Worm (Caenorhabditis elegans) whole organism, young adult: Measurements from ENCODE around the gene lmtr-3.

Experiments
- B0019.2 ChIP-seq: fragments of 200-800 bp; sonication (Bioruptor generic); conservative IDR thresholded peaks from 2 replicates; pipeline ENCODE4 v1.3.6; 2022; ENCODE audit warnings: missing genetic modification reagents, missing genetic modification characterization, missing compliant biosample characterization
- B0035.1 ChIP-seq: sonication (generic microtip); optimal IDR thresholded peaks from 2 replicates; lab custom pipeline; 2016; ENCODE audit warnings: missing genetic modification characterization, mild to moderate bottlenecking, missing compliant biosample characterization, missing genotype, missing genetic modification reagents
- F10E7.11 ChIP-seq: sonication (generic microtip); optimal IDR thresholded peaks from 2 replicates; lab custom pipeline; 2017; ENCODE audit warnings: mild to moderate bottlenecking, missing genetic modification characterization, moderate library complexity, missing compliant biosample characterization
- F23B12.7 ChIP-seq: sonication (generic microtip); optimal IDR thresholded peaks from 2 replicates; lab custom pipeline; 2017; ENCODE audit warnings: missing genetic modification characterization, mild to moderate bottlenecking, missing compliant biosample characterization, antibody characterized with exemption, moderate library complexity; ENCODE audit not compliant: insufficient read depth
- F52B5.7 ChIP-seq: sonication (generic microtip); optimal IDR thresholded peaks from 2 replicates; lab custom pipeline; 2016; ENCODE audit warnings: mild to moderate bottlenecking, missing genetic modification characterization, missing compliant biosample characterization
- F57A8.1 ChIP-seq: fragments of 200-800 bp; sonication (Bioruptor generic); optimal IDR thresholded peaks from 2 replicates; lab custom pipeline; 2018; ENCODE audit warnings: mild to moderate bottlenecking, missing genetic modification characterization, moderate library complexity, missing compliant biosample characterization
- K11D2.4 ChIP-seq: fragments of 200-800 bp; sonication (Bioruptor generic); IDR thresholded peaks from 2 replicates; pipeline ENCODE4 v1.3.6; 2022; ENCODE audit warnings: missing genetic modification reagents, missing genetic modification characterization, missing compliant biosample characterization
- Y53F4B.3 ChIP-seq: fragments of 200-800 bp; sonication (Bioruptor generic); IDR thresholded peaks from 2 replicates; pipeline ENCODE4 v1.3.6; 2022; ENCODE audit warnings: missing genetic modification reagents, missing genetic modification characterization, missing compliant biosample characterization
- Y53G8AR.9 ChIP-seq: fragments of 200-800 bp; sonication (Bioruptor generic); conservative IDR thresholded peaks from 2 replicates; pipeline ENCODE4 v1.3.6; 2022; ENCODE audit warnings: missing genetic modification reagents, missing genetic modification characterization, missing compliant biosample characterization
- akir-1 ChIP-seq: fragments of 200-800 bp; sonication (Bioruptor generic); optimal IDR thresholded peaks from 2 replicates; lab custom pipeline; 2018; ENCODE audit warnings: mild to moderate bottlenecking, missing genetic modification characterization, moderate library complexity, missing compliant biosample characterization
- aptf-2 ChIP-seq: fragments of 200-800 bp; sonication (Bioruptor generic); conservative IDR thresholded peaks from 2 replicates; pipeline ENCODE4 v1.3.6; 2022; ENCODE audit warnings: missing genetic modification reagents, missing genetic modification characterization, missing compliant biosample characterization
- bed-1 ChIP-seq: fragments of 200-800 bp; sonication (Bioruptor generic); IDR thresholded peaks from 2 replicates; pipeline ENCODE4 v1.3.6; 2022; ENCODE audit warnings: missing genetic modification reagents, missing genetic modification characterization, missing compliant biosample characterization
- ceh-100 ChIP-seq: fragments of 200-800 bp; sonication (Bioruptor generic); IDR thresholded peaks from 2 replicates; pipeline ENCODE4 v1.3.6; 2022; ENCODE audit warnings: missing genetic modification reagents, missing genetic modification characterization, missing compliant biosample characterization
- ceh-27 ChIP-seq: fragments of 200-800 bp; sonication (Bioruptor generic); optimal IDR thresholded peaks from 2 replicates; lab custom pipeline; 2018; ENCODE audit warnings: mild to moderate bottlenecking, missing genetic modification characterization, moderate library complexity, missing compliant biosample characterization
- ceh-58 ChIP-seq: fragments of 200-800 bp; sonication (Bioruptor generic); IDR thresholded peaks from 2 replicates; pipeline ENCODE4 v1.3.6; 2022; ENCODE audit warnings: missing genetic modification characterization, missing compliant biosample characterization
- ceh-91 ChIP-seq: fragments of 200-800 bp; sonication (Bioruptor generic); IDR thresholded peaks from 2 replicates; pipeline ENCODE4 v1.3.6; 2022; ENCODE audit warnings: missing genetic modification reagents, missing genetic modification characterization, missing compliant biosample characterization
- die-1 ChIP-seq: sonication (generic microtip); optimal IDR thresholded peaks from 2 replicates; lab custom pipeline; 2016; ENCODE audit warnings: missing genotype, mild to moderate bottlenecking, missing genetic modification characterization, missing compliant biosample characterization
- egl-18 ChIP-seq: fragments of 200-800 bp; sonication (Bioruptor generic); IDR thresholded peaks from 2 replicates; pipeline ENCODE4 v1.3.6; 2022; ENCODE audit warnings: missing genetic modification reagents, missing genetic modification characterization, missing compliant biosample characterization
- ekl-4 ChIP-seq: fragments of 200-800 bp; sonication (Bioruptor generic); IDR thresholded peaks from 2 replicates; pipeline ENCODE4 v1.3.6; 2022; ENCODE audit warnings: missing genetic modification reagents, missing genetic modification characterization, missing compliant biosample characterization
- ets-4 ChIP-seq: fragments of 200-800 bp; sonication (Bioruptor generic); optimal IDR thresholded peaks from 2 replicates; lab custom pipeline; 2018; ENCODE audit warnings: mild to moderate bottlenecking, missing genetic modification characterization, missing compliant biosample characterization
- gei-17 ChIP-seq: fragments of 200-800 bp; sonication (Bioruptor generic); optimal IDR thresholded peaks from 2 replicates; lab custom pipeline; 2018; ENCODE audit warnings: mild to moderate bottlenecking, missing genetic modification characterization, missing compliant biosample characterization
- hlh-12 ChIP-seq: sonication (generic microtip); optimal IDR thresholded peaks from 2 replicates; lab custom pipeline; 2016; ENCODE audit warnings: missing genetic modification characterization, missing compliant biosample characterization
- hmg-1.2 ChIP-seq: fragments of 200-800 bp; sonication (Bioruptor generic); IDR thresholded peaks from 2 replicates; pipeline ENCODE4 v1.3.6; 2022; ENCODE audit warnings: missing genetic modification reagents, missing genetic modification characterization, missing compliant biosample characterization
- hmg-20 ChIP-seq: fragments of 200-800 bp; sonication (Bioruptor generic); IDR thresholded peaks from 2 replicates; pipeline ENCODE4 v1.3.6; 2022; ENCODE audit warnings: missing genetic modification reagents, missing genetic modification characterization, missing compliant biosample characterization
- hsf-1 ChIP-seq: fragments of 200-800 bp; sonication (Bioruptor generic); IDR thresholded peaks from 2 replicates; pipeline ENCODE4 v1.3.6; 2022; ENCODE audit warnings: missing genetic modification reagents, missing genetic modification characterization, missing compliant biosample characterization
- let-526 ChIP-seq: fragments of 200-800 bp; sonication (Bioruptor generic); IDR thresholded peaks from 2 replicates; pipeline ENCODE4 v1.3.6; 2022; ENCODE audit warnings: missing genetic modification reagents, missing genetic modification characterization, missing compliant biosample characterization
- let-607 ChIP-seq, 2 experiments: fragments of 200-800 bp in 1 of 2; sonication (Bioruptor generic) in 1 of 2; sonication (generic microtip) in 1 of 2; optimal IDR thresholded peaks; 2 replicates each; lab custom pipeline; 2016 to 2018; ENCODE audit warnings: mild to moderate bottlenecking in 2 of 2, missing compliant biosample characterization in 2 of 2, missing genetic modification characterization in 2 of 2, moderate library complexity in 2 of 2, missing genotype in 1 of 2
- lin-26 ChIP-seq: fragments of 200-800 bp; sonication (Bioruptor generic); IDR thresholded peaks from 2 replicates; pipeline ENCODE4 v1.3.6; 2022; ENCODE audit warnings: missing genetic modification reagents, missing genetic modification characterization, missing compliant biosample characterization
- lin-35 ChIP-seq, 3 experiments: fragments of 150-350 bp in 2 of 3; sonication (generic microtip) in 1 of 3; optimal IDR thresholded peaks; 2 replicates each; lab custom pipeline; 2014 to 2018; ENCODE audit warnings: missing biosample characterization in 3 of 3, missing genetic modification characterization in 3 of 3, missing genetic modification reagents in 3 of 3
- lir-1 ChIP-seq: fragments of 200-800 bp; sonication (Bioruptor generic); conservative IDR thresholded peaks from 2 replicates; pipeline ENCODE4 v1.3.6; 2022; ENCODE audit warnings: missing genetic modification reagents, missing genetic modification characterization, missing compliant biosample characterization
- madf-10 ChIP-seq: sonication (generic microtip); optimal IDR thresholded peaks from 2 replicates; lab custom pipeline; 2016; ENCODE audit warnings: mild to moderate bottlenecking, missing genetic modification characterization, missing compliant biosample characterization
- madf-3 ChIP-seq: fragments of 200-800 bp; sonication (Bioruptor generic); IDR thresholded peaks from 2 replicates; pipeline ENCODE4 v1.3.6; 2022; ENCODE audit warnings: missing genetic modification reagents, missing genetic modification characterization, missing compliant biosample characterization
- madf-6 ChIP-seq: fragments of 200-800 bp; sonication (Bioruptor generic); IDR thresholded peaks from 2 replicates; pipeline ENCODE4 v1.3.6; 2022; ENCODE audit warnings: missing genetic modification reagents, missing genetic modification characterization, missing compliant biosample characterization
- mxl-1 ChIP-seq: sonication (generic microtip); optimal IDR thresholded peaks from 2 replicates; lab custom pipeline; 2016; ENCODE audit warnings: missing genetic modification characterization, missing compliant biosample characterization
- nfya-1 ChIP-seq: sonication (generic microtip); optimal IDR thresholded peaks from 2 replicates; lab custom pipeline; 2017; ENCODE audit warnings: antibody characterized with exemption, missing compliant biosample characterization, missing genetic modification characterization, borderline replicate concordance; ENCODE audit not compliant: insufficient read depth
- nfya-2 ChIP-seq: fragments of 200-800 bp; sonication (Bioruptor generic); IDR thresholded peaks from 2 replicates; pipeline ENCODE4 v1.3.6; 2022; ENCODE audit warnings: missing genetic modification reagents, missing genetic modification characterization, missing compliant biosample characterization
- nfyb-1 ChIP-seq: fragments of 200-800 bp; sonication (Bioruptor generic); IDR thresholded peaks from 2 replicates; pipeline ENCODE4 v1.3.6; 2022; ENCODE audit warnings: missing genetic modification reagents, missing genetic modification characterization, missing compliant biosample characterization
- nhr-179 ChIP-seq: sonication (generic microtip); optimal IDR thresholded peaks from 2 replicates; lab custom pipeline; 2016; ENCODE audit warnings: mild to moderate bottlenecking, missing genetic modification characterization, missing compliant biosample characterization
- nhr-80 ChIP-seq: sonication (generic microtip); optimal IDR thresholded peaks from 2 replicates; lab custom pipeline; 2016; ENCODE audit warnings: missing genetic modification characterization, missing compliant biosample characterization
- pha-4 ChIP-seq: fragments of 150-350 bp; sonication (generic microtip); optimal IDR thresholded peaks from 2 replicates; lab custom pipeline; 2014; ENCODE audit warnings: missing biosample characterization, missing genetic modification reagents, missing genetic modification characterization
- sdz-38 ChIP-seq: sonication (generic microtip); optimal IDR thresholded peaks from 2 replicates; lab custom pipeline; 2016; ENCODE audit warnings: missing genotype, missing genetic modification characterization, missing compliant biosample characterization
- snpc-1.1 ChIP-seq: sonication (generic microtip); optimal IDR thresholded peaks from 2 replicates; lab custom pipeline; 2017; ENCODE audit warnings: missing genetic modification characterization, mild to moderate bottlenecking, missing compliant biosample characterization, antibody characterized with exemption, moderate library complexity, missing genotype, missing genetic modification reagents; ENCODE audit not compliant: insufficient read depth
- tbx-9 ChIP-seq: sonication (generic microtip); optimal IDR thresholded peaks from 2 replicates; lab custom pipeline; 2016; ENCODE audit warnings: borderline replicate concordance, missing genetic modification characterization, inconsistent platforms, missing compliant biosample characterization
- unc-130 ChIP-seq: sonication (generic microtip); optimal IDR thresholded peaks from 2 replicates; lab custom pipeline; 2016; ENCODE audit warnings: missing genetic modification reagents, missing genetic modification characterization, missing compliant biosample characterization
- unc-62 ChIP-seq: fragments of 150-350 bp; optimal IDR thresholded peaks from 2 replicates; lab custom pipeline; 2014; ENCODE audit warnings: missing biosample characterization, missing genetic modification reagents, missing genetic modification characterization

lmtr-3 gene

DNA sequence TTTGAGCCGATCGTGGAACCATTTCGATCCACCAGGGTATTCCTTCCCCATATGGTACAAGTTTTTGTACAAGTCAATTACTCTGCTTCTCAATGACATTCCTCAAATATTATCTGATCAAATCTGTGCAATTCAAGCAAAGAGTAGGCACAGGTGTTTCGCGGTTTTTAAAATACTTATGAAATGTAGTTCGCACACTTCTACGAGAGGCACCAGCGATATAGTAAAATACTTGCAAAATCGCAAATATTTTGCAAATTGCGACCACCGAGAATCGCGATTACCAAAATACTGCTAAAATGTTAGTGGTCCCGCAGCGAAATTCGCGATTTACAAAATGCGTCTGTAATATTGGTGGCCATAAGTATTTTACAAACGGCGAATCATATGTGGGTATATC is 14.3 kb upstream of the lmtr-3 start, which contains the start of gene Y42A5A.5:
TSS of gene Y42A5A.5 (minus strand) at position 101 of the 400 bp plus-strand sequence.
- TF ChIP-seq madf-6 (GFP tag; lab: Robert Waterston, UW) (peak; percentile 36), madf-3 (0 out of 2 replicates have a peak, but pooled peaks have one; percentile 52)
- TF ChIP-seq, all 124 proteins: peak for 2; not testable (repeated sequence) for 122

DNA sequence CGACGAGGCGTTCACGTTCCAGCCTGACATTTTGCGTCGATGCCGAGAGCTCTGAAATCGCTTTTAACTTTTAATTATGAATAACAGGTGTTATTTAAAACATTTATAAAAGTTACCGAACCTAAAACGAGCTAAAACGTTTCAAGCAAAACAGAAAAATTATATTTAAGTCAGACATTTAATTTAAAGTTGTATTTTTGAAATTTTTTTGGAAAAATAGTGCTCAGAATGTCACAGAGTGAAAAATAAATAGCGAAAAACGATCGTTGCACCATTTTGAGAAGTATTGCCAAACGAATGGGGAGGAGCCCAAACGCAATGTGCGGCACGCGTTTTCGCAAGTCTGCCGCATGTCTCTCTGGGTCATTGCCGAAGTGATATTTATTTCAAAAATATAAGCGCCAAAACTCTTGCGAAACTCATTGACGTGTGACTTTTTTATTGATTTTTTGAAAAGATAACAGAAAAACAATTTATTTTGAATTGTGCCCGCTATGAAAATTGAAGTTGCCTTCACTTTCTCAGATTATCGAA is 10.9 kb upstream of the lmtr-3 start, which contains the start of gene erfa-3:
TSS of gene erfa-3 (minus strand) at position 51 of the 534 bp plus-strand sequence.
- TF ChIP-seq Y53G8AR.9 (GFP tag; lab: Robert Waterston, UW) (0 out of 2 replicates have a peak, but pooled peaks have one; percentile 27), sdz-38 (tag; lab: Kevin White, UChicago) (no peak), hsf-1 (GFP tag; lab: Robert Waterston, UW) (no peak), die-1 (tag; lab: Kevin White, UChicago) (peak; percentile 53), Y53F4B.3 (GFP tag; lab: Robert Waterston, UW) (no peak), madf-10 (tag; lab: Kevin White, UChicago) (peak; percentile 7), nfya-1 (tag; lab: Kevin White, UChicago) (no peak), akir-1 (GFP tag; lab: Kevin White, UChicago) (no peak), hmg-1.2 (GFP tag; lab: Robert Waterston, UW) (peak; percentile 43; the same call in 1 of the 2 replicates), tbx-9 (tag; lab: Kevin White, UChicago) (no peak), egl-18 (GFP tag; lab: Robert Waterston, UW) (0 out of 2 replicates have a peak, but pooled peaks have one; percentile 63), nhr-179 (tag; lab: Kevin White, UChicago) (no peak), pha-4 (tag; lab: Kevin White, UChicago) (no peak), lin-26 (GFP tag; lab: Robert Waterston, UW) (peak; percentile 36; the same call in 1 of the 2 replicates), ceh-91 (GFP tag; lab: Robert Waterston, UW) (no peak; the same call in 1 of the 2 replicates), B0035.1 (tag; lab: Kevin White, UChicago) (no peak), nfyb-1 (GFP tag; lab: Robert Waterston, UW) (no peak), nhr-80 (peak; percentile 63), bed-1 (GFP tag; lab: Robert Waterston, UW) (no peak), F23B12.7 (tag; lab: Kevin White, UChicago) (peak; percentile 59), let-607 (tag; optimal IDR thresholded peaks at IDR 0.05; lab: Kevin White, UChicago) (peak in 1 of 2 experiments; percentile 2), gei-17 (GFP tag; lab: Kevin White, UChicago) (no peak), ets-4 (no peak), hlh-12 (tag; lab: Kevin White, UChicago) (no peak), let-526 (0 out of 2 replicates have a peak, but pooled peaks have one; percentile 52), mxl-1 (tag; lab: Kevin White, UChicago) (no peak), snpc-1.1 (tag; lab: Kevin White, UChicago) (no peak), aptf-2 (GFP tag; lab: Robert Waterston, UW) (no peak), lir-1 (GFP tag; lab: Robert Waterston, UW) (0 out of 2 replicates have a peak, but pooled peaks have one; percentile 23), B0019.2 (GFP tag; lab: Robert Waterston, UW) (0 out of 2 replicates have a peak, but pooled peaks have one; percentile 21), lin-35 (GFP tag; optimal IDR thresholded peaks at IDR 0.05; lab: Kevin White, UChicago) (peak in 1 of 3 experiments; percentile 69), ekl-4 (peak; percentile 62; the same call in 1 of the 2 replicates), ceh-100 (peak; percentile 73), F52B5.7 (tag; lab: Kevin White, UChicago) (no peak), F57A8.1 (GFP tag; lab: Kevin White, UChicago) (no peak), K11D2.4 (GFP tag; lab: Robert Waterston, UW) (0 out of 2 replicates have a peak, but pooled peaks have one; percentile 41), F10E7.11 (tag; lab: Kevin White, UChicago) (no peak), hmg-20 (peak; percentile 61; the same call in 1 of the 2 replicates), unc-130 (GFP tag; lab: Kevin White, UChicago) (no peak), unc-62 (GFP tag; lab: Kevin White, UChicago) (no peak), ceh-58 (GFP tag; lab: Robert Waterston, UW) (no peak), nfya-2 (GFP tag; lab: Robert Waterston, UW) (no peak), ceh-27 (GFP tag; lab: Kevin White, UChicago) (no peak)
